Worm (Caenorhabditis elegans) whole organism, midembryonic: ENCODE results near the gene T04C12.11.

Experiments used
- T22C8.4 ChIP-seq: fragments of 200-800 bp; sonication (Bioruptor generic); IDR thresholded peaks from 2 replicates; pipeline ENCODE4 v1.3.6; 2022; ENCODE audit warnings: missing genetic modification characterization, missing compliant biosample characterization
- flt-1 ChIP-seq: fragments of 200-800 bp; sonication (Bioruptor generic); IDR thresholded peaks from 2 replicates; pipeline ENCODE4 v1.3.6; 2022; ENCODE audit warnings: missing genetic modification characterization, missing compliant biosample characterization
- klf-2 ChIP-seq: fragments of 200-800 bp; sonication (Bioruptor generic); conservative IDR thresholded peaks from 2 replicates; pipeline ENCODE4 v1.3.6; 2022; ENCODE audit warnings: missing genetic modification reagents, missing genetic modification characterization, missing compliant biosample characterization
- med-1 ChIP-seq: sonication (generic microtip); optimal IDR thresholded peaks from 2 replicates; lab custom pipeline; 2017; ENCODE audit warnings: missing genetic modification characterization, mild to moderate bottlenecking, missing compliant biosample characterization, antibody characterized with exemption, missing genetic modification reagents; ENCODE audit not compliant: insufficient read depth
- ref-1 ChIP-seq: fragments of 200-800 bp; sonication (Bioruptor generic); conservative IDR thresholded peaks from 2 replicates; pipeline ENCODE4 v1.3.6; 2022; ENCODE audit warnings: missing genetic modification reagents, missing genetic modification characterization, missing compliant biosample characterization
- tab-1 ChIP-seq: fragments of 200-800 bp; sonication (Bioruptor generic); IDR thresholded peaks from 2 replicates; pipeline ENCODE4 v1.3.6; 2022; ENCODE audit warnings: missing genetic modification characterization, missing compliant biosample characterization
- ztf-29 ChIP-seq: fragments of 200-800 bp; sonication (Bioruptor generic); IDR thresholded peaks from 2 replicates; pipeline ENCODE4 v1.3.6; 2022; ENCODE audit warnings: missing genetic modification reagents, missing genetic modification characterization, missing compliant biosample characterization

DNA sequence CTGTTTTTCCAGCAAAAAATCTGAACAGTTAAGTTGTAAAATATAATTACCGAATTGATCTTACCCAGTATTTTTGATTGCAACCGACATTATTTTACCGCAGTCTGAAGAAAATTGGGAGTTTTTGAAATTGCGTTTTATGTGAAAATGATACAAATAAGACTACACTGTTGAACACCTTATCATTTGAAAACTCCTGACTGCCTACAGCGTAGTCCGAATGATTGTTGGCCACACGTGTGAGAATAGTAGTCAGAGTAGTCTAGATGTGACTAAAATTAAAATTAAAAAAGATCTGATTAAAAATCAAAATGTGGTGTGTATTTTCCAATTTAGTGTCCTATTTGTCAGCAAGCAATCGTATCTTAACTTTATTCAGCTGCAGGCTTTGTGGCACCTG lies 13.4 kb downstream of the T04C12.11 start, which contains the start of gene dhs-18:
- TF ChIP-seq ref-1 (no peak), flt-1 (GFP tag; lab: Robert Waterston, UW) (no peak), T22C8.4 (GFP tag; lab: Robert Waterston, UW) (no peak), med-1 (GFP tag; lab: Kevin White, UChicago) (no peak), ztf-29 (GFP tag; lab: Robert Waterston, UW) (no peak), klf-2 (GFP tag; lab: Robert Waterston, UW) (no peak), tab-1 (GFP tag; lab: Robert Waterston, UW) (no peak)
